Fruit fly (Drosophila melanogaster): Measurements from ENCODE around the gene grp.

The grp gene

dm6 chr2L:16709693-16710092 lies 29.8 kb downstream of the grp start (continued):
- no peak for TF ChIP-seq abd-A (tag; optimal IDR thresholded peaks at IDR 0.05)
- TF ChIP-seq chm (GFP tag; IDR thresholded peaks at IDR 0.05) = peak; percentile 73
- no peak for TF ChIP-seq stc (GFP tag; IDR thresholded peaks at IDR 0.05)
- peak; percentile 69; the same call in 2 of the 3 replicates for TF ChIP-seq ken (GFP tag; IDR thresholded peaks at IDR 0.05)
- no peak for TF ChIP-seq CG9797 (GFP tag; optimal IDR thresholded peaks at IDR 0.05)
- TF ChIP-seq fd64A (GFP tag; optimal IDR thresholded peaks at IDR 0.05) = no peak
- TF ChIP-seq CG6272 (GFP tag; IDR thresholded peaks at IDR 0.05) = no peak
- no peak for TF ChIP-seq ro (GFP tag; IDR thresholded peaks at IDR 0.05)
- peak; percentile 89 for TF ChIP-seq Ptx1 (GFP tag; IDR thresholded peaks at IDR 0.05)
- TF ChIP-seq yki (optimal IDR thresholded peaks at IDR 0.05) = no peak
- peak; percentile 22 for TF ChIP-seq odd (GFP tag; optimal IDR thresholded peaks at IDR 0.05)
- peak; percentile 24 for TF ChIP-seq HmgZ (tag; optimal IDR thresholded peaks at IDR 0.05)
- TF ChIP-seq Ets65A (GFP tag) = peak; percentile 86
- no peak for TF ChIP-seq CG13296 (GFP tag; optimal IDR thresholded peaks at IDR 0.05)
- no peak for TF ChIP-seq sna (GFP tag; IDR thresholded peaks at IDR 0.05; ENCODE audit: partially characterized antibody)
- TF ChIP-seq usp (GFP tag; optimal IDR thresholded peaks at IDR 0.05) = no peak
- TF ChIP-seq ato (GFP tag; IDR thresholded peaks at IDR 0.05; ENCODE audit: partially characterized antibody) = no peak
- TF ChIP-seq Kr (GFP tag; optimal IDR thresholded peaks at IDR 0.05) = no peak
- no peak for TF ChIP-seq pan (optimal IDR thresholded peaks at IDR 0.05)
- TF ChIP-seq pan (GFP tag; optimal IDR thresholded peaks at IDR 0.05 in 1 of 2, IDR thresholded peaks at IDR 0.05 in 1 of 2) = no peak
- no peak for TF ChIP-seq Xrp1 (GFP tag; IDR thresholded peaks at IDR 0.05)
- TF ChIP-seq trem (tag; optimal IDR thresholded peaks at IDR 0.05) = no peak
- TF ChIP-seq Sox102F (GFP tag; optimal IDR thresholded peaks at IDR 0.05) = peak; percentile 82
- TF ChIP-seq CG11093 (GFP tag; IDR thresholded peaks at IDR 0.05) = no peak
- TF ChIP-seq Adf1 (GFP tag; IDR thresholded peaks at IDR 0.05) = peak; percentile 42; the same call in 1 of the 2 replicates
- TF ChIP-seq CG31441 (GFP tag; IDR thresholded peaks at IDR 0.05) = no peak
- no peak for TF ChIP-seq Dip3 (GFP tag; optimal IDR thresholded peaks at IDR 0.05)
- no peak for TF ChIP-seq Camta (GFP tag; optimal IDR thresholded peaks at IDR 0.05)
- no peak for TF ChIP-seq sug (tag; optimal IDR thresholded peaks at IDR 0.05)
- TF ChIP-seq da (GFP tag; optimal IDR thresholded peaks at IDR 0.05) = no peak
- TF ChIP-seq crp (GFP tag; optimal IDR thresholded peaks at IDR 0.05) = no peak
- no peak for TF ChIP-seq fru (optimal IDR thresholded peaks at IDR 0.05)
- TF ChIP-seq pita (GFP tag; optimal IDR thresholded peaks at IDR 0.05) = no peak
- TF ChIP-seq CG7987 (GFP tag; optimal IDR thresholded peaks at IDR 0.05) = no peak
- peak; percentile 86 for TF ChIP-seq dysf (GFP tag; IDR thresholded peaks at IDR 0.05)
- peak; percentile 16 for TF ChIP-seq HLH54F (GFP tag; optimal IDR thresholded peaks at IDR 0.05)
- TF ChIP-seq Ada2b (GFP tag; IDR thresholded peaks at IDR 0.05) = peak; percentile 86
- no peak for TF ChIP-seq gro (GFP tag; optimal IDR thresholded peaks at IDR 0.05)
- TF ChIP-seq cwo (GFP tag; optimal IDR thresholded peaks at IDR 0.05) = no peak
- TF ChIP-seq CG11456 (GFP tag; IDR thresholded peaks at IDR 0.05) = peak; percentile 61; the same call in 2 of the 3 replicates
- no peak for TF ChIP-seq YL-1 (GFP tag; optimal IDR thresholded peaks at IDR 0.05)
- TF ChIP-seq slou (GFP tag; optimal IDR thresholded peaks at IDR 0.05) = no peak
- no peak for TF ChIP-seq Rx (GFP tag; IDR thresholded peaks at IDR 0.05)
- TF ChIP-seq CG15011 (GFP tag; optimal IDR thresholded peaks at IDR 0.05) = no peak
- no peak for TF ChIP-seq danr (GFP tag; IDR thresholded peaks at IDR 0.05)
- peak; percentile 61 for TF ChIP-seq wor (GFP tag; IDR thresholded peaks at IDR 0.05)
- no peak for TF ChIP-seq CG11398 (GFP tag; optimal IDR thresholded peaks at IDR 0.05)
- no peak for TF ChIP-seq hb (GFP tag; IDR thresholded peaks at IDR 0.05; ENCODE audit: partially characterized antibody)
- peak; percentile 91 for TF ChIP-seq CG11504 (tag; optimal IDR thresholded peaks at IDR 0.05)
- TF ChIP-seq Awh (GFP tag; IDR thresholded peaks at IDR 0.05) = no peak
- TF ChIP-seq klu (GFP tag; IDR thresholded peaks at IDR 0.05) = no peak
- peak; percentile 63 for TF ChIP-seq tin (GFP tag; optimal IDR thresholded peaks at IDR 0.05)
- TF ChIP-seq CkIIα-i1 (GFP tag; IDR thresholded peaks at IDR 0.05) = 0 out of 2 replicates have a peak, but pooled peaks have one; percentile 64
- no peak for TF ChIP-seq CG10431 (GFP tag; optimal IDR thresholded peaks at IDR 0.05)
